Fruit fly (Drosophila melanogaster): ENCODE results near the gene BtbVII.

DNA sequence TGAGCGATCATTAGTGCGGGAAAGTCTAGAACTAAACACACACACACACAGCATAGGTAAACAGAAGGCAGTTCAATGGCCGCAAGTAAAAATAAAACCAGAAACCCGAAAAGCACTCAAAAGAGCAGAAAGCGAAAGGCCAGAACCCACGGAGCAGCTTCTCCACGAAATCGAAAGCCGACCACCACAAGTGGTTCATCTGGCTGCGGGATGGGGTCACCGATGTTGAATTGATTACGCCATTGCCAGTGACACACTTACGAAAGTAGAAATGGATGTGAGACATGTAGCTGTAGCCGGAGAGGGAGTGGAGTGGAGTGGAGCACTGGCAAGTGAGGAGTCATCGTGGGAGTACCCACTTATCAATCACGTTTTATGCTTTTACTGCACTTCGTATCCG is 7.0 kb upstream of the BtbVII start:
- no peak for TF ChIP-seq CG12605 (GFP tag; IDR thresholded peaks at IDR 0.05)
- TF ChIP-seq CG4496 (GFP tag; IDR thresholded peaks at IDR 0.05) = no peak
- TF ChIP-seq fd96Ca (GFP tag; IDR thresholded peaks at IDR 0.05) = no peak
- TF ChIP-seq CG10348 (GFP tag; IDR thresholded peaks at IDR 0.05) = no peak
- TF ChIP-seq Ets98B (GFP tag; IDR thresholded peaks at IDR 0.05) = no peak
- TF ChIP-seq D1 (tag; optimal IDR thresholded peaks at IDR 0.05) = no peak
- TF ChIP-seq Snoo (tag; optimal IDR thresholded peaks at IDR 0.05) = no peak
- TF ChIP-seq Pif1B (GFP tag; optimal IDR thresholded peaks at IDR 0.05) = no peak
- no peak for TF ChIP-seq gl (tag; optimal IDR thresholded peaks at IDR 0.05)
- no peak for TF ChIP-seq CG15710 (tag; optimal IDR thresholded peaks at IDR 0.05)
- TF ChIP-seq CG13204 (GFP tag; optimal IDR thresholded peaks at IDR 0.05) = no peak
